Fruit fly (Drosophila melanogaster) Kc167 (cell line): ENCODE results near the gene Ref2.

Experiments
- Myc ChIP-seq: fragments of >200 bp; optimal IDR thresholded peaks from 2 replicates; lab custom pipeline; 2017; ENCODE audit warnings: missing external identifiers
- Sin3A ChIP-seq: fragments of >200 bp; optimal IDR thresholded peaks from 2 replicates; lab custom pipeline; 2018; ENCODE audit warnings: missing external identifiers
- h ChIP-seq: fragments of >200 bp; optimal IDR thresholded peaks from 3 replicates; lab custom pipeline; 2018; ENCODE audit warnings: missing external identifiers
- insv ChIP-seq: fragments of >200 bp; optimal IDR thresholded peaks from 3 replicates; lab custom pipeline; 2018; ENCODE audit warnings: missing external identifiers
- psq ChIP-seq: fragments of >200 bp; optimal IDR thresholded peaks from 2 replicates; lab custom pipeline; 2017; ENCODE audit warnings: missing external identifiers
- ttk ChIP-seq: sonication (Bioruptor generic); optimal IDR thresholded peaks from 2 replicates; lab custom pipeline; 2017; ENCODE audit warnings: missing external identifiers

- no peak for TF ChIP-seq ttk (lab: Kevin White, UChicago)
- TF ChIP-seq h (lab: Kevin White, UChicago): no peak
- TF ChIP-seq psq: no peak
- no peak for TF ChIP-seq insv (lab: Kevin White, UChicago)
- TF ChIP-seq Sin3A (lab: Kevin White, UChicago): no peak
- no peak for TF ChIP-seq Myc (lab: Kevin White, UChicago)
Observed at dm6 chr2L:12681603-12682368, 35.6 kb upstream of the Ref2 start.
